Worm (Caenorhabditis elegans): ENCODE data around the gene C54F6.15.

C54F6.15 gene

ce11 chrV:7525695-7526094 lies 3.5 kb upstream of the C54F6.15 start, which contains the start of gene C54F6.18:
TSS of gene C54F6.18 (plus strand) at chrV:7525995.
- TF ChIP-seq B0019.2 (GFP tag; conservative IDR thresholded peaks at IDR 0.05) (no peak), unc-130 (GFP tag; optimal IDR thresholded peaks at IDR 0.05) (no peak), Y56A3A.18 (GFP tag; IDR thresholded peaks at IDR 0.05) (no peak), aptf-2 (GFP tag; conservative IDR thresholded peaks at IDR 0.05) (no peak), F57C9.4 (tag; optimal IDR thresholded peaks at IDR 0.05) (no peak), ceh-58 (GFP tag; IDR thresholded peaks at IDR 0.05) (no peak)

ce11 chrV:7524447-7524846 lies 2.3 kb upstream of the C54F6.15 start, which contains the start of gene C54F6.20:
TSS of gene C54F6.20 (plus strand) at chrV:7524747.
- no peak for TF ChIP-seq nfya-1 (tag; optimal IDR thresholded peaks at IDR 0.05; ENCODE audit: borderline replicate concordance, insufficient read depth)
- no peak for TF ChIP-seq xnd-1 (tag; optimal IDR thresholded peaks at IDR 0.05)

- TF ChIP-seq lin-54 (GFP tag; optimal IDR thresholded peaks at IDR 0.05): no peak
- no peak for TF ChIP-seq hlh-12 (tag; optimal IDR thresholded peaks at IDR 0.05)
- no peak for TF ChIP-seq ZK185.1 (tag; optimal IDR thresholded peaks at IDR 0.05; ENCODE audit: poor library complexity, severe bottlenecking)
- no peak for TF ChIP-seq sdz-38 (tag; optimal IDR thresholded peaks at IDR 0.05)
- no peak for TF ChIP-seq egrh-3 (GFP tag; IDR thresholded peaks at IDR 0.05)
- TF ChIP-seq unc-62 (GFP tag; optimal IDR thresholded peaks at IDR 0.05): no peak
- TF ChIP-seq lin-26 (GFP tag; IDR thresholded peaks at IDR 0.05): no peak
- TF ChIP-seq ztf-22 (GFP tag; optimal IDR thresholded peaks at IDR 0.05): no peak
- TF ChIP-seq Y79H2A.3 (GFP tag; conservative IDR thresholded peaks at IDR 0.05): no peak
- TF ChIP-seq F33H1.4 (GFP tag; IDR thresholded peaks at IDR 0.05): no peak
- TF ChIP-seq Y67H2A.10 (GFP tag; conservative IDR thresholded peaks at IDR 0.05): no peak
- TF ChIP-seq snpc-1.1 (tag; optimal IDR thresholded peaks at IDR 0.05; ENCODE audit: insufficient read depth): no peak
- TF ChIP-seq tlf-1 (GFP tag; optimal IDR thresholded peaks at IDR 0.05): no peak
- no peak for TF ChIP-seq T26A5.8 (tag; optimal IDR thresholded peaks at IDR 0.05)
- TF ChIP-seq nhr-120 (GFP tag; IDR thresholded peaks at IDR 0.05): no peak
- TF ChIP-seq nhr-90 (tag; optimal IDR thresholded peaks at IDR 0.05): no peak
- no peak for TF ChIP-seq ceh-100 (GFP tag; IDR thresholded peaks at IDR 0.05)
- no peak for TF ChIP-seq mes-4 (tag; optimal IDR thresholded peaks at IDR 0.05)
- TF ChIP-seq somi-1 (GFP tag; optimal IDR thresholded peaks at IDR 0.05): no peak
- no peak for TF ChIP-seq nfya-2 (GFP tag; IDR thresholded peaks at IDR 0.05)
These were observed 1.2 kb upstream of the C54F6.15 start, which contains the start of gene C54F6.6 for ce11 chrV:7523392-7523791. TSS of gene C54F6.6 (plus strand) at chrV:7523692.

ce11 chrV:7521304-7521703 lies 875 bp downstream of the C54F6.15 start:
- TF ChIP-seq mcd-1 (GFP tag; IDR thresholded peaks at IDR 0.05) (no peak), nhr-80 (tag; optimal IDR thresholded peaks at IDR 0.05) (peak; percentile 73), dpl-1 (GFP tag; optimal IDR thresholded peaks at IDR 0.05) (no peak), tbx-9 (tag; optimal IDR thresholded peaks at IDR 0.05; ENCODE audit: borderline replicate concordance) (no peak), lsl-1 (GFP tag; optimal IDR thresholded peaks at IDR 0.05) (no peak), ztf-6 (GFP tag; IDR thresholded peaks at IDR 0.05) (no peak), snpc-1.3 (tag; optimal IDR thresholded peaks at IDR 0.05; ENCODE audit: insufficient read depth) (no peak), bed-2 (GFP tag; IDR thresholded peaks at IDR 0.05) (no peak), efl-1 (GFP tag; optimal IDR thresholded peaks at IDR 0.05) (no peak)
